Fruit fly (Drosophila melanogaster) whole organism, embryonic: ENCODE data around the gene Teh1.

Source experiments
- Ada2b ChIP-seq: fragments of 200-800 bp; sonication (Bioruptor generic); IDR thresholded peaks from 2 replicates; pipeline ENCODE4 v1.3.6; 2022; ENCODE audit warnings: missing biosample characterization, missing genetic modification characterization
- Adf1 ChIP-seq: fragments of 200-800 bp; sonication (Bioruptor generic); IDR thresholded peaks from 2 replicates; pipeline ENCODE4 v1.3.6; 2022; ENCODE audit warnings: missing biosample characterization, missing genetic modification characterization
- Atf3 ChIP-seq: fragments of 200-800 bp; sonication (Bioruptor generic); optimal IDR thresholded peaks from 3 replicates; lab custom pipeline; 2016; ENCODE audit warnings: missing biosample characterization, missing genetic modification characterization
- Blimp-1 ChIP-seq: fragments of 200-800 bp; sonication (Bioruptor generic); optimal IDR thresholded peaks from 3 replicates; lab custom pipeline; 2018; ENCODE audit warnings: missing biosample characterization, missing genetic modification characterization, mild to moderate bottlenecking, moderate library complexity, missing genetic modification reagents
- CG10274 ChIP-seq: fragments of 200-800 bp; sonication (Bioruptor generic); optimal IDR thresholded peaks from 3 replicates; lab custom pipeline; 2017; ENCODE audit warnings: missing biosample characterization, mild to moderate bottlenecking, missing genetic modification characterization
- CG11247 ChIP-seq: fragments of 200-800 bp; sonication (Bioruptor generic); IDR thresholded peaks from 2 replicates; pipeline ENCODE4 v1.3.6; 2022; ENCODE audit warnings: missing biosample characterization, missing genetic modification characterization
- CG13296 ChIP-seq: fragments of 200-800 bp; sonication (Bioruptor generic); optimal IDR thresholded peaks from 3 replicates; lab custom pipeline; 2018; ENCODE audit warnings: missing biosample characterization, mild to moderate bottlenecking, missing genetic modification characterization
- CG14050 ChIP-seq: fragments of 200-800 bp; sonication (Bioruptor generic); IDR thresholded peaks from 3 replicates; pipeline ENCODE4 v1.3.6; 2022; ENCODE audit warnings: missing biosample characterization, missing genetic modification characterization
- CG18599 ChIP-seq: fragments of 200-800 bp; sonication (Bioruptor generic); optimal IDR thresholded peaks from 3 replicates; lab custom pipeline; 2017; ENCODE audit warnings: missing biosample characterization, missing genetic modification characterization, mild to moderate bottlenecking, moderate library complexity, missing genetic modification reagents
- CG2129 ChIP-seq: fragments of 200-800 bp; sonication (Bioruptor generic); IDR thresholded peaks from 2 replicates; pipeline ENCODE4 v1.3.6; 2022; ENCODE audit warnings: missing biosample characterization, missing genetic modification characterization; ENCODE audit not compliant: partially characterized antibody
- CG2199 ChIP-seq: fragments of 200-800 bp; sonication (Bioruptor generic); IDR thresholded peaks from 3 replicates; pipeline ENCODE4 v1.3.6; 2022; ENCODE audit warnings: missing biosample characterization, missing genetic modification characterization
- CG30020 ChIP-seq: fragments of 200-800 bp; optimal IDR thresholded peaks from 2 replicates; lab custom pipeline; 2019; ENCODE audit warnings: missing biosample characterization, mild to moderate bottlenecking, missing genetic modification characterization, moderate library complexity
- CG31365 ChIP-seq: fragments of 200-800 bp; sonication (Bioruptor generic); optimal IDR thresholded peaks from 2 replicates; lab custom pipeline; 2018; ENCODE audit warnings: missing biosample characterization, mild to moderate bottlenecking, missing genetic modification characterization
- CG32532 ChIP-seq: fragments of 200-800 bp; sonication (Bioruptor generic); IDR thresholded peaks from 2 replicates; pipeline ENCODE4 v1.3.6; 2022; ENCODE audit warnings: missing biosample characterization, missing genetic modification characterization
- CG3407 ChIP-seq: fragments of 200-800 bp; sonication (Bioruptor generic); optimal IDR thresholded peaks from 2 replicates; lab custom pipeline; 2018; ENCODE audit warnings: missing biosample characterization, mild to moderate bottlenecking, missing genetic modification characterization
- CG6813 ChIP-seq: fragments of 200-800 bp; sonication (Bioruptor generic); optimal IDR thresholded peaks from 2 replicates; lab custom pipeline; 2017; ENCODE audit warnings: missing biosample characterization, missing genetic modification characterization, mild to moderate bottlenecking, moderate library complexity, missing genetic modification reagents
- CkIIα-i1 ChIP-seq: fragments of 200-800 bp; sonication (Bioruptor generic); IDR thresholded peaks from 2 replicates; pipeline ENCODE4 v1.3.6; 2022; ENCODE audit warnings: missing biosample characterization, missing genetic modification characterization
- CoRest ChIP-seq: fragments of 200-800 bp; sonication (Bioruptor generic); optimal IDR thresholded peaks from 3 replicates; lab custom pipeline; 2018; ENCODE audit warnings: missing biosample characterization, mild to moderate bottlenecking, missing genetic modification characterization, moderate library complexity
- D19A ChIP-seq: fragments of 200-800 bp; optimal IDR thresholded peaks from 3 replicates; lab custom pipeline; 2019; ENCODE audit warnings: missing biosample characterization, mild to moderate bottlenecking, missing genetic modification characterization, moderate library complexity
- Dfd ChIP-seq, 2 experiments: fragments of >200 bp; optimal IDR thresholded peaks; 2 replicates each; lab custom pipeline; 2017; ENCODE audit warnings: missing biosample characterization in 2 of 2, missing genetic modification characterization in 2 of 2
- Ets65A ChIP-seq: fragments of 200-800 bp; sonication (Bioruptor generic); peaks from one replicate; lab custom pipeline; 2016; ENCODE audit warnings: missing biosample characterization, missing genetic modification characterization
- Kr ChIP-seq: fragments of 200-800 bp; sonication (Bioruptor generic); optimal IDR thresholded peaks from 2 replicates; lab custom pipeline; 2017; ENCODE audit warnings: missing biosample characterization, mild to moderate bottlenecking, missing genetic modification characterization
- Med ChIP-seq: fragments of 200-800 bp; sonication (Bioruptor generic); peaks from one replicate; lab custom pipeline; 2016; ENCODE audit warnings: missing biosample characterization, missing genetic modification characterization, mild to moderate bottlenecking, inconsistent platforms, moderate library complexity
- Oli ChIP-seq: fragments of 200-800 bp; sonication (Bioruptor generic); optimal IDR thresholded peaks from 2 replicates; lab custom pipeline; 2018; ENCODE audit warnings: missing biosample characterization, mild to moderate bottlenecking, missing genetic modification characterization, moderate library complexity
- Ssrp ChIP-seq: fragments of 200-800 bp; sonication (Bioruptor generic); optimal IDR thresholded peaks from 2 replicates; lab custom pipeline; 2018; ENCODE audit warnings: missing biosample characterization, mild to moderate bottlenecking, missing genetic modification characterization, moderate library complexity
- TFAM ChIP-seq: fragments of 200-800 bp; sonication (Bioruptor generic); optimal IDR thresholded peaks from 2 replicates; lab custom pipeline; 2017; ENCODE audit warnings: missing biosample characterization, missing genetic modification characterization, inconsistent platforms
- abd-A ChIP-seq: fragments of 200-800 bp; sonication (Bioruptor generic); optimal IDR thresholded peaks from 3 replicates; lab custom pipeline; 2019; ENCODE audit warnings: missing biosample characterization, mild to moderate bottlenecking, missing genetic modification characterization, moderate library complexity
- ap ChIP-seq: fragments of 200-800 bp; sonication (Bioruptor generic); IDR thresholded peaks from 2 replicates; pipeline ENCODE4 v1.3.6; 2022; ENCODE audit warnings: missing biosample characterization, missing genetic modification characterization
- ash1 ChIP-seq: fragments of 200-800 bp; sonication (Bioruptor generic); optimal IDR thresholded peaks from 2 replicates; lab custom pipeline; 2018; ENCODE audit warnings: missing biosample characterization, mild to moderate bottlenecking, missing genetic modification characterization
- bcd ChIP-seq: fragments of 200-800 bp; sonication (Bioruptor generic); optimal IDR thresholded peaks from 2 replicates; lab custom pipeline; 2017; ENCODE audit warnings: missing biosample characterization, mild to moderate bottlenecking, missing genetic modification characterization
- caup ChIP-seq: fragments of 200-800 bp; sonication (Bioruptor generic); optimal IDR thresholded peaks from 3 replicates; lab custom pipeline; 2017; ENCODE audit warnings: missing biosample characterization, mild to moderate bottlenecking, missing genetic modification characterization, moderate library complexity; ENCODE audit not compliant: severe bottlenecking
- crol ChIP-seq: fragments of 200-800 bp; sonication (Bioruptor generic); IDR thresholded peaks from 2 replicates; pipeline ENCODE4 v1.3.6; 2022; ENCODE audit warnings: missing biosample characterization, missing genetic modification characterization
- dysf ChIP-seq: fragments of 200-800 bp; sonication (Bioruptor generic); IDR thresholded peaks from 3 replicates; pipeline ENCODE4 v1.3.6; 2022; ENCODE audit warnings: missing biosample characterization, missing genetic modification characterization
- ewg ChIP-seq: fragments of 200-800 bp; sonication (Bioruptor generic); optimal IDR thresholded peaks from 3 replicates; lab custom pipeline; 2017; ENCODE audit warnings: mild to moderate bottlenecking, missing biosample characterization, missing genetic modification reagents, missing genetic modification characterization
- fd3F ChIP-seq: fragments of 200-800 bp; sonication (Bioruptor generic); optimal IDR thresholded peaks from 2 replicates; lab custom pipeline; 2018; ENCODE audit warnings: missing biosample characterization, mild to moderate bottlenecking, missing genetic modification characterization, moderate library complexity
- gt ChIP-seq: fragments of 200-800 bp; sonication (Bioruptor generic); IDR thresholded peaks from 2 replicates; pipeline ENCODE4 v1.3.6; 2022; ENCODE audit warnings: missing biosample characterization, missing genetic modification characterization
- jing ChIP-seq: fragments of 200-800 bp; sonication (Bioruptor generic); optimal IDR thresholded peaks from 2 replicates; lab custom pipeline; 2018; ENCODE audit warnings: missing biosample characterization, mild to moderate bottlenecking, missing genetic modification characterization
- kni ChIP-seq: fragments of 200-800 bp; sonication (Bioruptor generic); optimal IDR thresholded peaks from 3 replicates; lab custom pipeline; 2017; ENCODE audit warnings: mild to moderate bottlenecking, missing biosample characterization, missing genetic modification reagents, missing genetic modification characterization
- lab ChIP-seq: fragments of 200-800 bp; sonication (Bioruptor generic); optimal IDR thresholded peaks from 3 replicates; lab custom pipeline; 2017; ENCODE audit warnings: missing biosample characterization, missing genetic modification characterization, mild to moderate bottlenecking, moderate library complexity, missing genetic modification reagents
- nerfin-1 ChIP-seq: fragments of 200-800 bp; sonication (Bioruptor generic); optimal IDR thresholded peaks from 3 replicates; lab custom pipeline; 2019; ENCODE audit warnings: missing biosample characterization, mild to moderate bottlenecking, missing genetic modification characterization, moderate library complexity
- pan ChIP-seq, 4 experiments: fragments of >200 bp in 3 of 4; fragments of 200-800 bp in 1 of 4; sonication (Bioruptor generic) in 1 of 4; optimal IDR thresholded peaks in 3 of 4; IDR thresholded peaks in 1 of 4; 2 replicates each; pipeline versions ENCODE4 v1.3.6 to Lab custom; 2017 to 2022; ENCODE audit warnings: missing biosample characterization in 2 of 4, missing genetic modification characterization in 2 of 4, mixed read lengths in 1 of 4
- peb ChIP-seq: fragments of 200-800 bp; sonication (Bioruptor generic); IDR thresholded peaks from 2 replicates; pipeline ENCODE4 v1.3.6; 2022; ENCODE audit warnings: missing biosample characterization, missing genetic modification characterization
- salm ChIP-seq: fragments of 200-800 bp; sonication (Bioruptor generic); optimal IDR thresholded peaks from 2 replicates; lab custom pipeline; 2018; ENCODE audit warnings: missing biosample characterization, mild to moderate bottlenecking, missing genetic modification characterization
- sd ChIP-seq: fragments of 200-800 bp; sonication (Bioruptor generic); optimal IDR thresholded peaks from 3 replicates; lab custom pipeline; 2018; ENCODE audit warnings: missing biosample characterization, mild to moderate bottlenecking, missing genetic modification characterization, moderate library complexity
- seq ChIP-seq: fragments of 200-800 bp; sonication (Bioruptor generic); IDR thresholded peaks from 2 replicates; pipeline ENCODE4 v1.3.6; 2022; ENCODE audit warnings: missing biosample characterization, missing genetic modification characterization
- sug ChIP-seq: fragments of 200-800 bp; optimal IDR thresholded peaks from 2 replicates; lab custom pipeline; 2019; ENCODE audit warnings: missing biosample characterization, mild to moderate bottlenecking, missing genetic modification characterization, moderate library complexity
- tgo ChIP-seq: fragments of 200-800 bp; sonication (Bioruptor generic); IDR thresholded peaks from 3 replicates; pipeline ENCODE4 v1.3.6; 2022; ENCODE audit warnings: missing biosample characterization, missing genetic modification characterization
- ttk ChIP-seq: fragments of 200-800 bp; sonication (Bioruptor generic); IDR thresholded peaks from 2 replicates; pipeline ENCODE4 v2.1.2; 2022; ENCODE audit warnings: missing biosample characterization, missing genetic modification characterization
- z ChIP-seq: fragments of 200-800 bp; sonication (Bioruptor generic); IDR thresholded peaks from 3 replicates; pipeline ENCODE4 v1.3.6; 2022; ENCODE audit warnings: missing biosample characterization, missing genetic modification characterization

The Teh1 gene

dm6 chr3R:9882019-9882418 lies 14.1 kb upstream of the Teh1 start:
- peak; percentile 32 for TF ChIP-seq ash1 (GFP tag; lab: Kevin White, UChicago)
- TF ChIP-seq abd-A, result peak; percentile 94
- TF ChIP-seq dysf (GFP tag; lab: Robert Waterston, UW), result no peak
- TF ChIP-seq Dfd (GFP tag; optimal IDR thresholded peaks at IDR 0.05; lab: Kevin White, UChicago), result no peak
- TF ChIP-seq crol (GFP tag; lab: Robert Waterston, UW), result peak; percentile 90
- peak; percentile 1 for TF ChIP-seq Med
- no peak for TF ChIP-seq CkIIα-i1 (GFP tag; lab: Robert Waterston, UW)
- no peak for TF ChIP-seq CG30020 (tag; lab: Kevin White, UChicago)
- peak; percentile 40 for TF ChIP-seq nerfin-1 (tag; lab: Kevin White, UChicago)
- no peak for TF ChIP-seq Atf3 (GFP tag; lab: Kevin White, UChicago)
- TF ChIP-seq CG10274 (GFP tag; lab: Kevin White, UChicago), result no peak
- no peak for TF ChIP-seq bcd (GFP tag; lab: Kevin White, UChicago)
- TF ChIP-seq CG32532 (GFP tag; lab: Robert Waterston, UW), result 0 out of 2 replicates have a peak, but pooled peaks have one; percentile 19
- TF ChIP-seq CG13296 (GFP tag; lab: Kevin White, UChicago), result no peak
- TF ChIP-seq seq (GFP tag; lab: Robert Waterston, UW), result 0 out of 2 replicates have a peak, but pooled peaks have one; percentile 7
- TF ChIP-seq sug (tag; lab: Kevin White, UChicago), result peak; percentile 74
- peak; percentile 8 for TF ChIP-seq Ets65A (GFP tag; lab: Kevin White, UChicago)
- TF ChIP-seq ttk (GFP tag; lab: Robert Waterston, UW), result peak; percentile 49; the same call in 1 of the 2 replicates
- 0 out of 3 replicates have a peak, but pooled peaks have one; percentile 49 for TF ChIP-seq CG2199 (GFP tag; lab: Robert Waterston, UW)
- TF ChIP-seq Blimp-1 (GFP tag; lab: Kevin White, UChicago), result no peak
- no peak for TF ChIP-seq CG2129
- TF ChIP-seq CG3407 (GFP tag; lab: Kevin White, UChicago), result no peak
- TF ChIP-seq Adf1 (GFP tag; lab: Robert Waterston, UW), result no peak
- no peak for TF ChIP-seq caup
- no peak for TF ChIP-seq peb (GFP tag; lab: Robert Waterston, UW)
- no peak for TF ChIP-seq pan (optimal IDR thresholded peaks at IDR 0.05; lab: Kevin White, UChicago)
- peak in 1 of 2 experiments; percentile 7 for TF ChIP-seq pan (GFP tag; optimal IDR thresholded peaks at IDR 0.05 in 1 of 2, IDR thresholded peaks at IDR 0.05 in 1 of 2)
- 0 out of 3 replicates have a peak, but pooled peaks have one; percentile 3 for TF ChIP-seq tgo (GFP tag; lab: Robert Waterston, UW)
- no peak for TF ChIP-seq jing (GFP tag; lab: Kevin White, UChicago)
- peak; percentile 61 for TF ChIP-seq sd
- 0 out of 3 replicates have a peak, but pooled peaks have one; percentile 14 for TF ChIP-seq z
- TF ChIP-seq Ssrp (tag; lab: Kevin White, UChicago), result no peak

- peak; percentile 96 for TF ChIP-seq kni
- peak; percentile 24 for TF ChIP-seq fd3F (GFP tag; lab: Kevin White, UChicago)
- peak; percentile 85 for TF ChIP-seq lab (GFP tag; lab: Kevin White, UChicago)
- TF ChIP-seq TFAM (GFP tag; lab: Kevin White, UChicago), result no peak
- TF ChIP-seq Kr, result no peak
- TF ChIP-seq CG11247 (GFP tag; lab: Robert Waterston, UW), result no peak
- TF ChIP-seq ewg (GFP tag; lab: Kevin White, UChicago), result peak; percentile 61
- TF ChIP-seq CG6813, result peak; percentile 46
- peak; percentile 38 for TF ChIP-seq CoRest (tag; lab: Kevin White, UChicago)
- peak; percentile 36 for TF ChIP-seq salm (tag; lab: Kevin White, UChicago)
- TF ChIP-seq gt, result no peak
- TF ChIP-seq CG18599 (GFP tag; lab: Kevin White, UChicago), result peak; percentile 83
- TF ChIP-seq Oli (tag; lab: Kevin White, UChicago), result no peak
- peak; percentile 12 for TF ChIP-seq D19A (tag; lab: Kevin White, UChicago)
- 0 out of 2 replicates have a peak, but pooled peaks have one; percentile 12 for TF ChIP-seq Ada2b
- TF ChIP-seq CG31365 (tag; lab: Kevin White, UChicago), result peak; percentile 52
- TF ChIP-seq ap (GFP tag; lab: Robert Waterston, UW), result no peak
- TF ChIP-seq CG14050 (GFP tag; lab: Robert Waterston, UW), result no peak
These were observed 13.5 kb upstream of the Teh1 start for dm6 chr3R:9881348-9881901.
